Worm (Caenorhabditis elegans) whole organism, young adult: ENCODE measurements around the gene Y39A3B.1.

Experiments used
- B0019.2 ChIP-seq: fragments of 200-800 bp; sonication (Bioruptor generic); conservative IDR thresholded peaks from 2 replicates; pipeline ENCODE4 v1.3.6; 2022; ENCODE audit warnings: missing genetic modification reagents, missing genetic modification characterization, missing compliant biosample characterization
- B0035.1 ChIP-seq: sonication (generic microtip); optimal IDR thresholded peaks from 2 replicates; lab custom pipeline; 2016; ENCODE audit warnings: missing genetic modification characterization, mild to moderate bottlenecking, missing compliant biosample characterization, missing genotype, missing genetic modification reagents
- B0336.3 ChIP-seq: fragments of 200-800 bp; sonication (Bioruptor generic); IDR thresholded peaks from 2 replicates; pipeline ENCODE4 v1.3.6; 2022; ENCODE audit warnings: missing genetic modification characterization, missing compliant biosample characterization
- C06A6.2 ChIP-seq: fragments of 200-800 bp; sonication (Bioruptor generic); conservative IDR thresholded peaks from 2 replicates; pipeline ENCODE4 v1.3.6; 2022; ENCODE audit warnings: missing genetic modification characterization, missing compliant biosample characterization
- D2030.7 ChIP-seq: fragments of 200-800 bp; sonication (Bioruptor generic); IDR thresholded peaks from 2 replicates; pipeline ENCODE4 v1.3.6; 2022; ENCODE audit warnings: missing genetic modification reagents, missing genetic modification characterization, missing compliant biosample characterization
- F10E7.11 ChIP-seq: sonication (generic microtip); optimal IDR thresholded peaks from 2 replicates; lab custom pipeline; 2017; ENCODE audit warnings: mild to moderate bottlenecking, missing genetic modification characterization, moderate library complexity, missing compliant biosample characterization
- F23B12.7 ChIP-seq: sonication (generic microtip); optimal IDR thresholded peaks from 2 replicates; lab custom pipeline; 2017; ENCODE audit warnings: missing genetic modification characterization, mild to moderate bottlenecking, missing compliant biosample characterization, antibody characterized with exemption, moderate library complexity; ENCODE audit not compliant: insufficient read depth
- F39B2.1 ChIP-seq: fragments of 200-800 bp; sonication (Bioruptor generic); IDR thresholded peaks from 2 replicates; pipeline ENCODE4 v1.3.6; 2022; ENCODE audit warnings: missing genetic modification reagents, missing genetic modification characterization, missing compliant biosample characterization
- F55B11.4 ChIP-seq: sonication (generic microtip); optimal IDR thresholded peaks from 2 replicates; lab custom pipeline; 2016; ENCODE audit warnings: missing compliant biosample characterization, missing genetic modification characterization, borderline replicate concordance; ENCODE audit not compliant: insufficient read depth
- K11D2.4 ChIP-seq: fragments of 200-800 bp; sonication (Bioruptor generic); IDR thresholded peaks from 2 replicates; pipeline ENCODE4 v1.3.6; 2022; ENCODE audit warnings: missing genetic modification reagents, missing genetic modification characterization, missing compliant biosample characterization
- T07F8.4 ChIP-seq: sonication (generic microtip); optimal IDR thresholded peaks from 2 replicates; lab custom pipeline; 2016; ENCODE audit warnings: mild to moderate bottlenecking, missing genetic modification characterization, moderate library complexity, missing compliant biosample characterization
- Y53G8AR.9 ChIP-seq: fragments of 200-800 bp; sonication (Bioruptor generic); conservative IDR thresholded peaks from 2 replicates; pipeline ENCODE4 v1.3.6; 2022; ENCODE audit warnings: missing genetic modification reagents, missing genetic modification characterization, missing compliant biosample characterization
- ama-1 ChIP-seq, 3 experiments: fragments of 150-350 bp in 1 of 3; sonication (generic microtip) in 2 of 3; optimal IDR thresholded peaks; 2 replicates each; lab custom pipeline; 2014 to 2018; ENCODE audit warnings: missing biosample characterization in 2 of 3, missing genetic modification characterization in 2 of 3, missing genetic modification reagents in 2 of 3
- aptf-2 ChIP-seq: fragments of 200-800 bp; sonication (Bioruptor generic); conservative IDR thresholded peaks from 2 replicates; pipeline ENCODE4 v1.3.6; 2022; ENCODE audit warnings: missing genetic modification reagents, missing genetic modification characterization, missing compliant biosample characterization
- aptf-3 ChIP-seq: fragments of 200-800 bp; sonication (Bioruptor generic); IDR thresholded peaks from 2 replicates; pipeline ENCODE4 v1.3.6; 2022; ENCODE audit warnings: missing genetic modification characterization, missing compliant biosample characterization
- athp-1 ChIP-seq: sonication (generic microtip); optimal IDR thresholded peaks from 2 replicates; lab custom pipeline; 2017; ENCODE audit warnings: mild to moderate bottlenecking, missing genetic modification characterization, missing compliant biosample characterization
- attf-5 ChIP-seq: fragments of 200-800 bp; sonication (Bioruptor generic); optimal IDR thresholded peaks from 2 replicates; lab custom pipeline; 2018; ENCODE audit warnings: mild to moderate bottlenecking, missing genetic modification characterization, missing compliant biosample characterization
- ceh-40 ChIP-seq: fragments of 200-800 bp; sonication (Bioruptor generic); IDR thresholded peaks from 2 replicates; pipeline ENCODE4 v1.3.6; 2022; ENCODE audit warnings: missing genetic modification characterization, missing compliant biosample characterization
- ceh-91 ChIP-seq: fragments of 200-800 bp; sonication (Bioruptor generic); IDR thresholded peaks from 2 replicates; pipeline ENCODE4 v1.3.6; 2022; ENCODE audit warnings: missing genetic modification reagents, missing genetic modification characterization, missing compliant biosample characterization
- chd-7 ChIP-seq: sonication (generic microtip); optimal IDR thresholded peaks from 2 replicates; lab custom pipeline; 2016; ENCODE audit warnings: mild to moderate bottlenecking, missing genetic modification characterization, moderate library complexity, missing compliant biosample characterization
- dox-1 ChIP-seq: fragments of 200-800 bp; sonication (Bioruptor generic); IDR thresholded peaks from 2 replicates; pipeline ENCODE4 v1.3.6; 2022; ENCODE audit warnings: missing genetic modification reagents, missing genetic modification characterization, missing compliant biosample characterization
- dpl-1 ChIP-seq: fragments of 150-350 bp; optimal IDR thresholded peaks from 2 replicates; lab custom pipeline; 2014; ENCODE audit warnings: missing biosample characterization, missing genetic modification reagents, missing genetic modification characterization
- efl-1 ChIP-seq: fragments of 150-350 bp; optimal IDR thresholded peaks from 2 replicates; lab custom pipeline; 2014; ENCODE audit warnings: missing biosample characterization, missing genetic modification reagents, missing genetic modification characterization
- egl-44 ChIP-seq: fragments of 200-800 bp; sonication (Bioruptor generic); IDR thresholded peaks from 2 replicates; pipeline ENCODE4 v1.3.6; 2022; ENCODE audit warnings: missing genetic modification reagents, missing genetic modification characterization, missing compliant biosample characterization
- egrh-3 ChIP-seq: fragments of 200-800 bp; sonication (Bioruptor generic); IDR thresholded peaks from 2 replicates; pipeline ENCODE4 v1.3.6; 2022; ENCODE audit warnings: missing genetic modification reagents, missing genetic modification characterization, missing compliant biosample characterization
- fkh-3 ChIP-seq: sonication (generic microtip); optimal IDR thresholded peaks from 2 replicates; lab custom pipeline; 2016; ENCODE audit warnings: mild to moderate bottlenecking, missing genetic modification characterization, missing compliant biosample characterization
- gei-17 ChIP-seq: fragments of 200-800 bp; sonication (Bioruptor generic); optimal IDR thresholded peaks from 2 replicates; lab custom pipeline; 2018; ENCODE audit warnings: mild to moderate bottlenecking, missing genetic modification characterization, missing compliant biosample characterization
- hmg-1.2 ChIP-seq: fragments of 200-800 bp; sonication (Bioruptor generic); IDR thresholded peaks from 2 replicates; pipeline ENCODE4 v1.3.6; 2022; ENCODE audit warnings: missing genetic modification reagents, missing genetic modification characterization, missing compliant biosample characterization
- hmg-20 ChIP-seq: fragments of 200-800 bp; sonication (Bioruptor generic); IDR thresholded peaks from 2 replicates; pipeline ENCODE4 v1.3.6; 2022; ENCODE audit warnings: missing genetic modification reagents, missing genetic modification characterization, missing compliant biosample characterization
- lin-26 ChIP-seq: fragments of 200-800 bp; sonication (Bioruptor generic); IDR thresholded peaks from 2 replicates; pipeline ENCODE4 v1.3.6; 2022; ENCODE audit warnings: missing genetic modification reagents, missing genetic modification characterization, missing compliant biosample characterization
- lir-1 ChIP-seq: fragments of 200-800 bp; sonication (Bioruptor generic); conservative IDR thresholded peaks from 2 replicates; pipeline ENCODE4 v1.3.6; 2022; ENCODE audit warnings: missing genetic modification reagents, missing genetic modification characterization, missing compliant biosample characterization
- lsy-27 ChIP-seq: sonication (generic microtip); optimal IDR thresholded peaks from 2 replicates; lab custom pipeline; 2017; ENCODE audit warnings: missing genetic modification characterization, mild to moderate bottlenecking, missing compliant biosample characterization, antibody characterized with exemption, missing genotype, borderline replicate concordance; ENCODE audit not compliant: insufficient read depth
- madf-6 ChIP-seq: fragments of 200-800 bp; sonication (Bioruptor generic); IDR thresholded peaks from 2 replicates; pipeline ENCODE4 v1.3.6; 2022; ENCODE audit warnings: missing genetic modification reagents, missing genetic modification characterization, missing compliant biosample characterization
- madf-8 ChIP-seq: fragments of 200-800 bp; sonication (Bioruptor generic); conservative IDR thresholded peaks from 2 replicates; pipeline ENCODE4 v1.3.6; 2022; ENCODE audit warnings: missing genetic modification reagents, missing genetic modification characterization, missing compliant biosample characterization
- mcd-1 ChIP-seq: fragments of 200-800 bp; sonication (Bioruptor generic); IDR thresholded peaks from 2 replicates; pipeline ENCODE4 v1.3.6; 2022; ENCODE audit warnings: missing genetic modification reagents, missing genetic modification characterization, missing compliant biosample characterization
- nfya-1 ChIP-seq: sonication (generic microtip); optimal IDR thresholded peaks from 2 replicates; lab custom pipeline; 2017; ENCODE audit warnings: antibody characterized with exemption, missing compliant biosample characterization, missing genetic modification characterization, borderline replicate concordance; ENCODE audit not compliant: insufficient read depth
- nfyb-1 ChIP-seq: fragments of 200-800 bp; sonication (Bioruptor generic); IDR thresholded peaks from 2 replicates; pipeline ENCODE4 v1.3.6; 2022; ENCODE audit warnings: missing genetic modification reagents, missing genetic modification characterization, missing compliant biosample characterization
- nhr-90 ChIP-seq: sonication (generic microtip); optimal IDR thresholded peaks from 2 replicates; lab custom pipeline; 2016; ENCODE audit warnings: missing genotype, mild to moderate bottlenecking, missing genetic modification characterization, missing compliant biosample characterization
- pbrm-1 ChIP-seq: fragments of 200-800 bp; sonication (Bioruptor generic); IDR thresholded peaks from 2 replicates; pipeline ENCODE4 v1.3.6; 2022; ENCODE audit warnings: missing genetic modification reagents, missing genetic modification characterization, missing compliant biosample characterization
- sea-2 ChIP-seq: fragments of 200-800 bp; sonication (Bioruptor generic); IDR thresholded peaks from 2 replicates; pipeline ENCODE4 v1.3.6; 2022; ENCODE audit warnings: missing genetic modification characterization, missing compliant biosample characterization
- tbx-9 ChIP-seq: sonication (generic microtip); optimal IDR thresholded peaks from 2 replicates; lab custom pipeline; 2016; ENCODE audit warnings: borderline replicate concordance, missing genetic modification characterization, inconsistent platforms, missing compliant biosample characterization
- unc-130 ChIP-seq: sonication (generic microtip); optimal IDR thresholded peaks from 2 replicates; lab custom pipeline; 2016; ENCODE audit warnings: missing genetic modification reagents, missing genetic modification characterization, missing compliant biosample characterization
- unc-62 ChIP-seq: fragments of 150-350 bp; optimal IDR thresholded peaks from 2 replicates; lab custom pipeline; 2014; ENCODE audit warnings: missing biosample characterization, missing genetic modification reagents, missing genetic modification characterization
- xnd-1 ChIP-seq: sonication (generic microtip); optimal IDR thresholded peaks from 2 replicates; lab custom pipeline; 2016; ENCODE audit warnings: missing genotype, missing genetic modification reagents, missing genetic modification characterization, missing compliant biosample characterization
- zfh-2 ChIP-seq: fragments of 200-800 bp; sonication (Bioruptor generic); conservative IDR thresholded peaks from 2 replicates; pipeline ENCODE4 v1.3.6; 2022; ENCODE audit warnings: missing genetic modification reagents, missing genetic modification characterization, missing compliant biosample characterization
- zim-3 ChIP-seq: sonication (generic microtip); optimal IDR thresholded peaks from 2 replicates; lab custom pipeline; 2017; ENCODE audit warnings: mild to moderate bottlenecking, missing genetic modification characterization, moderate library complexity, missing compliant biosample characterization
- ztf-28 ChIP-seq: fragments of 200-800 bp; sonication (Bioruptor generic); IDR thresholded peaks from 2 replicates; pipeline ENCODE4 v1.3.6; 2022; ENCODE audit warnings: missing genetic modification reagents, missing genetic modification characterization, missing compliant biosample characterization

Gene Y39A3B.1

DNA sequence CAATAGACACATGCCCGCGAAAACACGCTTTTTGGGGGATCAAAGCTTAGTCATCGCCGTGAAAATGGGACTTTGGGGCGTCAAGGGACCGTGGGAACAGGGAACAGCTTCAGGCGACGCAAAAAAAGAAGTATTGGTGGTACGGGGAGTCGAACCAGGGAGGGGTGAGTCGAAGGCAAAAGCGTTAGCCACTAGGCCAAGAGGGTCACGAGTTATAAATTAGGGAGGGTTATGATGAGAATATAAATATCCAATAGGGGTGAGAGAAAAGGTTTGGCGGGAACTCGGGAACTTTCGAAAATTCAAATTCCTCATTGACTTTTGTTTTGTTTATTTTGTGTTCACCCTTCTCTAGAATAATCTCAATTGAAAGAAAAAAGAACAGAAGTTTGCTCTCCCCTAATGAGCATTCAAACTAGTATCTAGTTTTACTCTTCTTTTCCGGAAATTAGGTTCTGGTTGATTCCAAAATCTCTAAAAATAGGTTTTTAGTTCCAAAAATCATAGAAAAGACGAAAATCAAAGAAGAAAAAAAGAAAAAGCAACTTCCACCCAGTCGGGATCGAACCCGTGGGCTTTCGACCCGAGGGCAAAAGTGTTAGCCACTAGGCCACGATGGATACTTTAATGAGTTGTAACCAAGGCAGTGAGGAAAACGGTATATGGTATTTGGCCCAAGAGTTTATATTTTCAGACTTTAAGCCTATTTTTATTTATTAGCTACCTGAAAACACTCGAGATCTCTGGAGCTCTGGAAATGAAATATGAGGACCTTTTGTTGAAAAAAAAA, 25.1 kb downstream of the Y39A3B.1 start (continued):
- TF ChIP-seq C06A6.2 (GFP tag; lab: Robert Waterston, UW) (no peak), efl-1 (GFP tag; lab: Kevin White, UChicago) (peak; percentile 44), unc-130 (no peak), nfya-1 (no peak), madf-8 (GFP tag; lab: Robert Waterston, UW) (no peak), attf-5 (peak; percentile 23), B0019.2 (no peak), hmg-20 (no peak), B0035.1 (peak; percentile 14), lin-26 (GFP tag; lab: Robert Waterston, UW) (peak; percentile 94), ztf-28 (GFP tag; lab: Robert Waterston, UW) (peak; percentile 66; the same call in 1 of the 2 replicates), B0336.3 (no peak), zfh-2 (GFP tag; lab: Robert Waterston, UW) (no peak), mcd-1 (GFP tag; lab: Robert Waterston, UW) (peak; percentile 46; the same call in 1 of the 2 replicates), ceh-91 (GFP tag; lab: Robert Waterston, UW) (peak; percentile 14; the same call in 1 of the 2 replicates), Y53G8AR.9 (GFP tag; lab: Robert Waterston, UW) (no peak), K11D2.4 (GFP tag; lab: Robert Waterston, UW) (0 out of 2 replicates have a peak, but pooled peaks have one; percentile 10), F23B12.7 (no peak), sea-2 (GFP tag; lab: Robert Waterston, UW) (no peak), egrh-3 (no peak), tbx-9 (no peak), hmg-1.2 (GFP tag; lab: Robert Waterston, UW) (peak; percentile 55), aptf-2 (GFP tag; lab: Robert Waterston, UW) (no peak), lsy-27 (tag; lab: Kevin White, UChicago) (peak; percentile 16), fkh-3 (no peak), chd-7 (tag; lab: Kevin White, UChicago) (no peak), nfyb-1 (peak; percentile 34; the same call in 1 of the 2 replicates), dox-1 (GFP tag; lab: Robert Waterston, UW) (no peak), lir-1 (no peak), madf-6 (GFP tag; lab: Robert Waterston, UW) (peak; percentile 53), F39B2.1 (GFP tag; lab: Robert Waterston, UW) (no peak), dpl-1 (GFP tag; lab: Kevin White, UChicago) (no peak), egl-44 (GFP tag; lab: Robert Waterston, UW) (no peak), pbrm-1 (GFP tag; lab: Robert Waterston, UW) (peak; percentile 26; the same call in 1 of the 2 replicates), F10E7.11 (tag; lab: Kevin White, UChicago) (no peak), ceh-40 (GFP tag; lab: Robert Waterston, UW) (0 out of 2 replicates have a peak, but pooled peaks have one; percentile 54), unc-62 (GFP tag; lab: Kevin White, UChicago) (no peak), aptf-3 (GFP tag; lab: Robert Waterston, UW) (no peak), F55B11.4 (tag; lab: Kevin White, UChicago) (no peak), athp-1 (no peak), gei-17 (GFP tag; lab: Kevin White, UChicago) (no peak), zim-3 (tag; lab: Kevin White, UChicago) (no peak), D2030.7 (GFP tag; lab: Robert Waterston, UW) (peak; percentile 82), T07F8.4 (tag; lab: Kevin White, UChicago) (peak; percentile 27), ama-1 (optimal IDR thresholded peaks at IDR 0.05; lab: Kevin White, UChicago) (no peak), ama-1 (GFP tag; optimal IDR thresholded peaks at IDR 0.05; lab: Kevin White, UChicago) (peak; percentile 79 to 82), nhr-90 (tag; lab: Kevin White, UChicago) (peak; percentile 64), xnd-1 (tag; lab: Kevin White, UChicago) (no peak)
